Fruit fly (Drosophila melanogaster) whole organism, embryonic: Measurements from ENCODE around the gene CG1638.

Experiments used
- Bdp1 ChIP-seq: fragments of 200-800 bp; sonication (Bioruptor generic); optimal IDR thresholded peaks from 3 replicates; lab custom pipeline; 2016; ENCODE audit warnings: missing biosample characterization, missing genetic modification characterization
- C15 ChIP-seq: fragments of 200-800 bp; sonication (Bioruptor generic); IDR thresholded peaks from 3 replicates; pipeline ENCODE4 v1.3.6; 2022; ENCODE audit warnings: missing biosample characterization, missing genetic modification characterization
- CG10209 ChIP-seq: fragments of 200-800 bp; sonication (Bioruptor generic); optimal IDR thresholded peaks from 3 replicates; lab custom pipeline; 2017; ENCODE audit warnings: missing biosample characterization, mild to moderate bottlenecking, missing genetic modification characterization, missing genetic modification reagents
- CG10959 ChIP-seq: fragments of 200-800 bp; sonication (Bioruptor generic); IDR thresholded peaks from 2 replicates; pipeline ENCODE4 v1.3.6; 2022; ENCODE audit warnings: missing biosample characterization, missing genetic modification characterization
- CG12236 ChIP-seq: fragments of 200-800 bp; sonication (Bioruptor generic); optimal IDR thresholded peaks from 2 replicates; lab custom pipeline; 2016; ENCODE audit warnings: missing biosample characterization, missing genetic modification characterization
- CG12299 ChIP-seq: fragments of 200-800 bp; sonication (Bioruptor generic); optimal IDR thresholded peaks from 2 replicates; lab custom pipeline; 2018; ENCODE audit warnings: missing biosample characterization, mild to moderate bottlenecking, missing genetic modification characterization
- CG12744 ChIP-seq: fragments of 200-800 bp; sonication (Bioruptor generic); optimal IDR thresholded peaks from 2 replicates; lab custom pipeline; 2016; ENCODE audit warnings: missing biosample characterization, missing genetic modification characterization
- CG15073 ChIP-seq: fragments of 200-800 bp; sonication (Bioruptor generic); optimal IDR thresholded peaks from 2 replicates; lab custom pipeline; 2016; ENCODE audit warnings: missing biosample characterization, missing genetic modification characterization
- CG1602 ChIP-seq: fragments of 200-800 bp; sonication (Bioruptor generic); optimal IDR thresholded peaks from 3 replicates; lab custom pipeline; 2016; ENCODE audit warnings: missing biosample characterization, missing genetic modification characterization
- CG16779 ChIP-seq: fragments of 200-800 bp; sonication (Bioruptor generic); IDR thresholded peaks from 2 replicates; pipeline ENCODE4 v1.3.6; 2022; ENCODE audit warnings: missing biosample characterization, missing genetic modification characterization
- CG17359 ChIP-seq: fragments of 200-800 bp; sonication (Bioruptor generic); optimal IDR thresholded peaks from 3 replicates; lab custom pipeline; 2018; ENCODE audit warnings: missing biosample characterization, mild to moderate bottlenecking, missing genetic modification characterization, moderate library complexity
- CG2875 ChIP-seq: fragments of 200-800 bp; sonication (Bioruptor generic); optimal IDR thresholded peaks from 2 replicates; lab custom pipeline; 2017; ENCODE audit warnings: missing biosample characterization, mild to moderate bottlenecking, missing genetic modification characterization, missing genetic modification reagents
- CG6254 ChIP-seq: fragments of 200-800 bp; sonication (Bioruptor generic); optimal IDR thresholded peaks from 3 replicates; lab custom pipeline; 2017; ENCODE audit warnings: mild to moderate bottlenecking, missing biosample characterization, missing genetic modification reagents, missing genetic modification characterization
- CG6689 ChIP-seq: fragments of 200-800 bp; sonication (Bioruptor generic); IDR thresholded peaks from 2 replicates; pipeline ENCODE4 v1.3.6; 2022; ENCODE audit warnings: missing biosample characterization, missing genetic modification characterization
- CG7556 ChIP-seq: fragments of 200-800 bp; sonication (Bioruptor generic); optimal IDR thresholded peaks from 2 replicates; lab custom pipeline; 2017; ENCODE audit warnings: missing biosample characterization, mild to moderate bottlenecking, missing genetic modification characterization
- CG7839 ChIP-seq: fragments of 200-800 bp; sonication (Bioruptor generic); optimal IDR thresholded peaks from 3 replicates; lab custom pipeline; 2018; ENCODE audit warnings: missing biosample characterization, mild to moderate bottlenecking, missing genetic modification characterization, moderate library complexity
- CG8478 ChIP-seq: fragments of >200 bp; optimal IDR thresholded peaks from 2 replicates; lab custom pipeline; 2018
- CG8944 ChIP-seq: fragments of 200-800 bp; sonication (Bioruptor generic); optimal IDR thresholded peaks from 3 replicates; lab custom pipeline; 2016; ENCODE audit warnings: missing biosample characterization, missing genetic modification characterization
- D19B ChIP-seq: fragments of 200-800 bp; sonication (Bioruptor generic); optimal IDR thresholded peaks from 2 replicates; lab custom pipeline; 2017; ENCODE audit warnings: missing biosample characterization, mild to moderate bottlenecking, missing genetic modification characterization
- Dbx ChIP-seq: fragments of 200-800 bp; sonication (Bioruptor generic); IDR thresholded peaks from 3 replicates; pipeline ENCODE4 v1.3.6; 2022; ENCODE audit warnings: missing biosample characterization, missing genetic modification characterization
- H2.0 ChIP-seq: fragments of 200-800 bp; sonication (Bioruptor generic); IDR thresholded peaks from 2 replicates; pipeline ENCODE4 v1.3.6; 2022; ENCODE audit warnings: missing biosample characterization, missing genetic modification characterization
- HLH3B ChIP-seq: fragments of 200-800 bp; sonication (Bioruptor generic); IDR thresholded peaks from 2 replicates; pipeline ENCODE4 v1.3.6; 2022; ENCODE audit warnings: missing biosample characterization, missing genetic modification characterization
- Hmx ChIP-seq: fragments of 200-800 bp; sonication (Bioruptor generic); optimal IDR thresholded peaks from 2 replicates; lab custom pipeline; 2016; ENCODE audit warnings: missing biosample characterization, missing genetic modification characterization
- Lim3 ChIP-seq: fragments of 200-800 bp; sonication (Bioruptor generic); IDR thresholded peaks from 2 replicates; pipeline ENCODE4 v1.3.6; 2022; ENCODE audit warnings: missing biosample characterization, missing genetic modification characterization
- Oaz ChIP-seq: fragments of 200-800 bp; sonication (Bioruptor generic); IDR thresholded peaks from 2 replicates; pipeline ENCODE4 v1.3.6; 2022; ENCODE audit warnings: missing biosample characterization, missing genetic modification characterization
- PHDP ChIP-seq: fragments of 200-800 bp; sonication (Bioruptor generic); optimal IDR thresholded peaks from 3 replicates; lab custom pipeline; 2018; ENCODE audit warnings: missing biosample characterization, mild to moderate bottlenecking, missing genetic modification characterization, moderate library complexity
- Spps ChIP-seq: fragments of 200-800 bp; sonication (Bioruptor generic); optimal IDR thresholded peaks from 2 replicates; lab custom pipeline; 2018; ENCODE audit warnings: missing biosample characterization, mild to moderate bottlenecking, missing genetic modification characterization
- Sry-δ ChIP-seq: fragments of 200-800 bp; sonication (Bioruptor generic); optimal IDR thresholded peaks from 2 replicates; lab custom pipeline; 2016; ENCODE audit warnings: missing biosample characterization, missing genetic modification characterization
- Trl ChIP-seq, 3 experiments: fragments of >200 bp in 2 of 3; fragments of 200-800 bp in 1 of 3; sonication (Bioruptor generic) in 1 of 3; optimal IDR thresholded peaks; 2 replicates in 1 of 3; 3 replicates in 2 of 3; lab custom pipeline; 2016 to 2017; ENCODE audit warnings: missing biosample characterization in 1 of 3, missing genetic modification characterization in 1 of 3
- Usf ChIP-seq: fragments of 200-800 bp; sonication (Bioruptor generic); optimal IDR thresholded peaks from 2 replicates; lab custom pipeline; 2017; ENCODE audit warnings: missing genotype, missing biosample characterization, missing genetic modification characterization
- YL-1 ChIP-seq: fragments of 200-800 bp; sonication (Bioruptor generic); optimal IDR thresholded peaks from 3 replicates; lab custom pipeline; 2017; ENCODE audit warnings: missing biosample characterization, mild to moderate bottlenecking, missing genetic modification characterization
- ato ChIP-seq: fragments of 200-800 bp; sonication (Bioruptor generic); IDR thresholded peaks from 2 replicates; pipeline ENCODE4 v1.3.6; 2022; ENCODE audit warnings: missing biosample characterization, missing genetic modification characterization; ENCODE audit not compliant: partially characterized antibody
- da ChIP-seq: fragments of 200-800 bp; sonication (Bioruptor generic); optimal IDR thresholded peaks from 2 replicates; lab custom pipeline; 2016; ENCODE audit warnings: missing biosample characterization, missing genetic modification characterization
- emc ChIP-seq: fragments of 200-800 bp; sonication (Bioruptor generic); optimal IDR thresholded peaks from 2 replicates; lab custom pipeline; 2016; ENCODE audit warnings: missing biosample characterization, missing genetic modification characterization
- gro ChIP-seq: fragments of 200-800 bp; sonication (Bioruptor generic); optimal IDR thresholded peaks from 2 replicates; lab custom pipeline; 2016; ENCODE audit warnings: missing biosample characterization, missing genetic modification characterization
- hb ChIP-seq: fragments of 200-800 bp; sonication (Bioruptor generic); IDR thresholded peaks from 3 replicates; pipeline ENCODE4 v1.3.6; 2022; ENCODE audit warnings: missing biosample characterization, missing genetic modification characterization; ENCODE audit not compliant: partially characterized antibody
- hbn ChIP-seq: fragments of 200-800 bp; sonication (Bioruptor generic); IDR thresholded peaks from 2 replicates; pipeline ENCODE4 v1.3.6; 2022; ENCODE audit warnings: missing biosample characterization, missing genetic modification characterization; ENCODE audit not compliant: partially characterized antibody
- knrl ChIP-seq: fragments of 200-800 bp; sonication (Bioruptor generic); IDR thresholded peaks from 3 replicates; pipeline ENCODE4 v1.3.6; 2022; ENCODE audit warnings: missing biosample characterization, missing genetic modification characterization; ENCODE audit not compliant: partially characterized antibody
- lab ChIP-seq: fragments of 200-800 bp; sonication (Bioruptor generic); optimal IDR thresholded peaks from 3 replicates; lab custom pipeline; 2017; ENCODE audit warnings: missing biosample characterization, missing genetic modification characterization, mild to moderate bottlenecking, moderate library complexity, missing genetic modification reagents
- lbe ChIP-seq: fragments of 200-800 bp; sonication (Bioruptor generic); optimal IDR thresholded peaks from 2 replicates; lab custom pipeline; 2016; ENCODE audit warnings: missing biosample characterization, mild to moderate bottlenecking, missing genetic modification characterization
- lmd ChIP-seq: fragments of 200-800 bp; sonication (Bioruptor generic); IDR thresholded peaks from 2 replicates; pipeline ENCODE4 v1.3.6; 2022; ENCODE audit warnings: missing biosample characterization, missing genetic modification characterization
- lola ChIP-seq, 3 experiments: fragments of >200 bp in 2 of 3; fragments of 200-800 bp in 1 of 3; sonication (Bioruptor generic) in 1 of 3; optimal IDR thresholded peaks; 2 replicates each; lab custom pipeline; 2017 to 2019; ENCODE audit warnings: missing biosample characterization in 3 of 3, missing genetic modification characterization in 3 of 3, mild to moderate bottlenecking in 1 of 3, moderate library complexity in 1 of 3
- p53 ChIP-seq: fragments of 200-800 bp; sonication (Bioruptor generic); optimal IDR thresholded peaks from 2 replicates; lab custom pipeline; 2016; ENCODE audit warnings: missing biosample characterization, missing genetic modification characterization
- ranshi ChIP-seq: fragments of 200-800 bp; sonication (Bioruptor generic); IDR thresholded peaks from 2 replicates; pipeline ENCODE4 v1.3.6; 2022; ENCODE audit warnings: missing biosample characterization, missing genetic modification characterization
- rib ChIP-seq: fragments of 200-800 bp; sonication (Bioruptor generic); IDR thresholded peaks from 2 replicates; pipeline ENCODE4 v1.3.6; 2022; ENCODE audit warnings: missing biosample characterization, missing genetic modification characterization
- sima ChIP-seq: fragments of 200-800 bp; sonication (Bioruptor generic); optimal IDR thresholded peaks from 2 replicates; lab custom pipeline; 2016; ENCODE audit warnings: missing biosample characterization, missing genetic modification characterization
- tgo ChIP-seq: fragments of 200-800 bp; sonication (Bioruptor generic); IDR thresholded peaks from 3 replicates; pipeline ENCODE4 v1.3.6; 2022; ENCODE audit warnings: missing biosample characterization, missing genetic modification characterization
- tll ChIP-seq, 2 experiments: fragments of 200-800 bp in 1 of 2; fragments of >200 bp in 1 of 2; sonication (Bioruptor generic) in 1 of 2; optimal IDR thresholded peaks; 2 replicates each; lab custom pipeline; 2017 to 2019; ENCODE audit warnings: missing biosample characterization in 2 of 2, missing genetic modification characterization in 2 of 2, mild to moderate bottlenecking in 1 of 2, moderate library complexity in 1 of 2
- usp ChIP-seq: fragments of >200 bp; optimal IDR thresholded peaks from 2 replicates; lab custom pipeline; 2017; ENCODE audit warnings: missing biosample characterization, missing genetic modification characterization
- z ChIP-seq: fragments of 200-800 bp; sonication (Bioruptor generic); IDR thresholded peaks from 3 replicates; pipeline ENCODE4 v1.3.6; 2022; ENCODE audit warnings: missing biosample characterization, missing genetic modification characterization

CG1638 gene

DNA sequence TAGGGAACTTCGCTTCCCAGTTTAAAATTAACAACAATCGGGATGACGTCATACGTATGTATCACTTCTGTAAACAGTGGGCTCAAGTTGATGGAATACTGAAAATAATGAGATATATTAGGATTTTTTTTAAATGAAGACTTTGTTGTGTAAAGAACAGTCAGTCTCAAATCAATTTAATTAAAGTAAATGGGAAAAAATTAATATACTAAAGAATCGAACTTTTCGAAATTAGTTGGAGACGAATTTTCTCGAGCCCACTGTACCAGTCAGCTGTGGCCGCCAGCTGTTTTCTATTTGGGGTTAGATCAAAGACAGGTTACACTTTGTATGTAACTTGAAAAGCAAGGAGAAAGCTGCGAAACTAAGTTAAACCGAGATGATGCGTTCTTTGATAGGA is 2.0 kb upstream of the CG1638 start, which contains the start of gene CG1635 (continued):
- TF ChIP-seq CG2875 (GFP tag; lab: Kevin White, UChicago) (peak; percentile 99), CG12299 (tag; lab: Kevin White, UChicago) (peak; percentile 100), Dbx (GFP tag; lab: Robert Waterston, UW) (peak; percentile 99), ato (GFP tag; lab: Robert Waterston, UW) (no peak; the same call in 1 of the 2 replicates), Bdp1 (peak; percentile 94), hbn (GFP tag; lab: Robert Waterston, UW) (peak; percentile 48), p53 (GFP tag; lab: Kevin White, UChicago) (peak; percentile 72), CG17359 (tag; lab: Kevin White, UChicago) (peak; percentile 100), CG12236 (peak; percentile 94), z (GFP tag; lab: Robert Waterston, UW) (peak; percentile 82), rib (GFP tag; lab: Robert Waterston, UW) (peak; percentile 99), lab (peak; percentile 100), da (GFP tag; lab: Kevin White, UChicago) (peak; percentile 97), usp (GFP tag; lab: Kevin White, UChicago) (no peak), Trl (optimal IDR thresholded peaks at IDR 0.05; lab: Kevin White, UChicago) (no peak), Trl (GFP tag; optimal IDR thresholded peaks at IDR 0.05; lab: Kevin White, UChicago) (peak; percentile 95), Oaz (GFP tag; lab: Robert Waterston, UW) (peak; percentile 99), ranshi (GFP tag; lab: Robert Waterston, UW) (peak; percentile 100), H2.0 (peak; percentile 99), CG7556 (GFP tag; lab: Kevin White, UChicago) (peak; percentile 100), CG16779 (GFP tag; lab: Robert Waterston, UW) (peak; percentile 98), C15 (peak; percentile 99), CG10959 (GFP tag; lab: Robert Waterston, UW) (peak; percentile 96), HLH3B (GFP tag; lab: Robert Waterston, UW) (peak; percentile 100), D19B (GFP tag; lab: Kevin White, UChicago) (peak; percentile 96), hb (GFP tag; lab: Robert Waterston, UW) (peak; percentile 54; the same call in 1 of the 3 replicates), CG8944 (GFP tag; lab: Kevin White, UChicago) (peak; percentile 96), CG6254 (peak; percentile 97), Hmx (GFP tag; lab: Kevin White, UChicago) (peak; percentile 88), lbe (peak; percentile 97), knrl (peak; percentile 55), CG15073 (GFP tag; lab: Kevin White, UChicago) (peak; percentile 86), PHDP (tag; lab: Kevin White, UChicago) (peak; percentile 100), lola (GFP tag; optimal IDR thresholded peaks at IDR 0.05; lab: Kevin White, UChicago) (peak in 1 of 3 experiments; percentile 99), tgo (peak; percentile 99), CG7839 (tag; lab: Kevin White, UChicago) (peak; percentile 99), Usf (GFP tag; lab: Kevin White, UChicago) (peak; percentile 98), emc (GFP tag; lab: Kevin White, UChicago) (peak; percentile 96), YL-1 (GFP tag; lab: Kevin White, UChicago) (peak; percentile 99), lmd (GFP tag; lab: Robert Waterston, UW) (peak; percentile 99), CG8478 (lab: Kevin White, UChicago) (no peak), CG10209 (peak; percentile 99), Spps (tag; lab: Kevin White, UChicago) (peak; percentile 100), Sry-δ (GFP tag; lab: Kevin White, UChicago) (peak; percentile 72), gro (GFP tag; lab: Kevin White, UChicago) (peak; percentile 99), CG6689 (peak; percentile 99), CG12744 (GFP tag; lab: Kevin White, UChicago) (peak; percentile 99), sima (GFP tag; lab: Kevin White, UChicago) (peak; percentile 70), tll (GFP tag; optimal IDR thresholded peaks at IDR 0.05; lab: Kevin White, UChicago) (peak in 1 of 2 experiments; percentile 89), CG1602 (GFP tag; lab: Kevin White, UChicago) (peak; percentile 97), Lim3 (GFP tag; lab: Robert Waterston, UW) (peak; percentile 97)
